Worm (Caenorhabditis elegans) whole organism, L4 larva: ENCODE data around the gene F59A6.4.

ENCODE experiments used
- D1046.2 ChIP-seq: fragments of 200-800 bp; sonication (Bioruptor generic); IDR thresholded peaks from 2 replicates; pipeline ENCODE4 v1.3.6; 2022; ENCODE audit warnings: missing genetic modification characterization, missing compliant biosample characterization
- F10B5.3 ChIP-seq: sonication (generic microtip); optimal IDR thresholded peaks from 2 replicates; lab custom pipeline; 2016; ENCODE audit warnings: mild to moderate bottlenecking, missing genetic modification characterization, missing compliant biosample characterization
- F26F4.8 ChIP-seq: fragments of 200-800 bp; sonication (Bioruptor generic); conservative IDR thresholded peaks from 2 replicates; pipeline ENCODE4 v1.3.6; 2022; ENCODE audit warnings: missing genetic modification characterization, missing compliant biosample characterization
- F37D6.2 ChIP-seq: sonication (generic microtip); optimal IDR thresholded peaks from 2 replicates; lab custom pipeline; 2016; ENCODE audit warnings: mild to moderate bottlenecking, missing genetic modification characterization, missing compliant biosample characterization
- F44E2.7 ChIP-seq: fragments of 200-800 bp; sonication (Bioruptor generic); IDR thresholded peaks from 2 replicates; pipeline ENCODE4 v2.1.2; 2022; ENCODE audit warnings: missing genetic modification characterization, missing compliant biosample characterization
- T20F7.1 ChIP-seq: fragments of 200-800 bp; sonication (Bioruptor generic); optimal IDR thresholded peaks from 2 replicates; lab custom pipeline; 2018; ENCODE audit warnings: mild to moderate bottlenecking, missing genetic modification characterization, missing compliant biosample characterization
- Y48G9A.11 ChIP-seq: fragments of 200-800 bp; sonication (Bioruptor generic); IDR thresholded peaks from 2 replicates; pipeline ENCODE4 v1.3.6; 2022; ENCODE audit warnings: missing genetic modification reagents, missing genetic modification characterization, missing compliant biosample characterization
- Y5F2A.4 ChIP-seq: fragments of 200-800 bp; sonication (Bioruptor generic); optimal IDR thresholded peaks from 2 replicates; lab custom pipeline; 2018; ENCODE audit warnings: mild to moderate bottlenecking, missing genetic modification characterization, missing compliant biosample characterization
- ZK337.2 ChIP-seq: fragments of 200-800 bp; sonication (Bioruptor generic); IDR thresholded peaks from 2 replicates; pipeline ENCODE4 v1.3.6; 2022; ENCODE audit warnings: missing genetic modification reagents, missing genetic modification characterization, missing compliant biosample characterization
- ama-1 ChIP-seq: fragments of 150-350 bp; optimal IDR thresholded peaks from 2 replicates; lab custom pipeline; 2014; ENCODE audit warnings: inconsistent platforms, mixed read lengths
- attf-4 ChIP-seq: sonication (generic microtip); optimal IDR thresholded peaks from 3 replicates; lab custom pipeline; 2017; ENCODE audit warnings: missing biosample characterization, missing genetic modification characterization
- ceh-32 ChIP-seq: sonication (generic microtip); optimal IDR thresholded peaks from 2 replicates; lab custom pipeline; 2016; ENCODE audit warnings: mild to moderate bottlenecking, missing genetic modification characterization, missing compliant biosample characterization; ENCODE audit not compliant: poor library complexity
- ceh-44 ChIP-seq: fragments of 200-800 bp; sonication (Bioruptor generic); IDR thresholded peaks from 2 replicates; pipeline ENCODE4 v1.3.6; 2022; ENCODE audit warnings: missing genetic modification reagents, missing genetic modification characterization, missing compliant biosample characterization
- ceh-62 ChIP-seq: sonication (generic microtip); optimal IDR thresholded peaks from 2 replicates; lab custom pipeline; 2017; ENCODE audit warnings: missing biosample characterization, missing genetic modification characterization
- ceh-82 ChIP-seq: sonication (generic microtip); optimal IDR thresholded peaks from 2 replicates; lab custom pipeline; 2017; ENCODE audit warnings: missing biosample characterization, missing genetic modification characterization
- cey-2 ChIP-seq: sonication (generic microtip); optimal IDR thresholded peaks from 3 replicates; lab custom pipeline; 2017; ENCODE audit warnings: missing genetic modification characterization, mild to moderate bottlenecking, missing compliant biosample characterization, antibody characterized with exemption, borderline replicate concordance; ENCODE audit not compliant: insufficient read depth
- daf-12 ChIP-seq: fragments of 150-350 bp; optimal IDR thresholded peaks from 2 replicates; lab custom pipeline; 2014; ENCODE audit warnings: missing biosample characterization, missing genetic modification reagents, missing genetic modification characterization
- daf-8 ChIP-seq: fragments of 200-800 bp; sonication (Bioruptor generic); IDR thresholded peaks from 2 replicates; pipeline ENCODE4 v1.3.6; 2022; ENCODE audit warnings: missing genetic modification characterization, missing compliant biosample characterization
- dmd-6 ChIP-seq: fragments of 200-800 bp; sonication (Bioruptor generic); IDR thresholded peaks from 2 replicates; pipeline ENCODE4 v1.3.6; 2022; ENCODE audit warnings: missing genetic modification reagents, missing genetic modification characterization, missing compliant biosample characterization
- dmd-9 ChIP-seq: fragments of 200-800 bp; sonication (Bioruptor generic); IDR thresholded peaks from 2 replicates; pipeline ENCODE4 v1.3.6; 2022; ENCODE audit warnings: missing genetic modification reagents, missing genetic modification characterization, missing compliant biosample characterization
- dpl-1 ChIP-seq: fragments of 150-350 bp; optimal IDR thresholded peaks from 2 replicates; lab custom pipeline; 2014; ENCODE audit warnings: missing biosample characterization, missing genetic modification reagents, missing genetic modification characterization
- egl-43 ChIP-seq: fragments of 200-800 bp; sonication (Bioruptor generic); IDR thresholded peaks from 2 replicates; pipeline ENCODE4 v1.3.6; 2022; ENCODE audit warnings: missing genetic modification reagents, missing genetic modification characterization, missing compliant biosample characterization
- gei-8 ChIP-seq: fragments of 200-800 bp; sonication (Bioruptor generic); optimal IDR thresholded peaks from 2 replicates; lab custom pipeline; 2018; ENCODE audit warnings: mild to moderate bottlenecking, missing genetic modification characterization, missing compliant biosample characterization
- hif-1 ChIP-seq, 2 experiments: sonication (generic microtip); optimal IDR thresholded peaks; 2 replicates each; lab custom pipeline; 2016 to 2017; ENCODE audit warnings: missing compliant biosample characterization in 2 of 2, missing genetic modification characterization in 2 of 2, missing genetic modification reagents in 2 of 2, missing genotype in 2 of 2, mild to moderate bottlenecking in 1 of 2
- lim-7 ChIP-seq: fragments of 200-800 bp; sonication (Bioruptor generic); IDR thresholded peaks from 2 replicates; pipeline ENCODE4 v1.3.6; 2022; ENCODE audit warnings: missing genetic modification characterization, missing compliant biosample characterization
- lin-1 ChIP-seq: fragments of 200-800 bp; sonication (Bioruptor generic); IDR thresholded peaks from 2 replicates; pipeline ENCODE4 v1.3.6; 2022; ENCODE audit warnings: missing genetic modification reagents, missing genetic modification characterization, missing compliant biosample characterization
- lin-13 ChIP-seq: fragments of 150-350 bp; optimal IDR thresholded peaks from 2 replicates; lab custom pipeline; 2014; ENCODE audit warnings: missing biosample characterization, missing genetic modification reagents, missing genetic modification characterization
- lin-38 ChIP-seq: fragments of 200-800 bp; sonication (Bioruptor generic); IDR thresholded peaks from 2 replicates; pipeline ENCODE4 v1.3.6; 2022; ENCODE audit warnings: missing genetic modification reagents, missing genetic modification characterization, missing compliant biosample characterization
- lin-39 ChIP-seq: fragments of 150-350 bp; optimal IDR thresholded peaks from 2 replicates; lab custom pipeline; 2014; ENCODE audit warnings: missing biosample characterization, missing genetic modification reagents, missing genetic modification characterization
- madf-5 ChIP-seq, 2 experiments: fragments of 200-800 bp; sonication (Bioruptor generic); IDR thresholded peaks; 2 replicates each; pipeline ENCODE4 v1.3.6; 2022; ENCODE audit warnings: missing compliant biosample characterization in 2 of 2, missing genetic modification characterization in 2 of 2
- madf-9 ChIP-seq: fragments of 200-800 bp; sonication (Bioruptor generic); conservative IDR thresholded peaks from 2 replicates; pipeline ENCODE4 v1.3.6; 2022; ENCODE audit warnings: missing genetic modification reagents, missing genetic modification characterization, missing compliant biosample characterization
- mdt-29 ChIP-seq: fragments of 200-800 bp; sonication (Bioruptor generic); IDR thresholded peaks from 2 replicates; pipeline ENCODE4 v1.3.6; 2022; ENCODE audit warnings: missing genetic modification reagents, missing genetic modification characterization, missing compliant biosample characterization
- mep-1 ChIP-seq: fragments of 150-350 bp; sonication (generic microtip); optimal IDR thresholded peaks from 3 replicates; lab custom pipeline; 2014; ENCODE audit warnings: missing biosample characterization, missing genetic modification characterization
- mxl-3 ChIP-seq: fragments of 200-800 bp; sonication (Bioruptor generic); optimal IDR thresholded peaks from 2 replicates; lab custom pipeline; 2018; ENCODE audit warnings: mild to moderate bottlenecking, missing genetic modification characterization, missing compliant biosample characterization
- nhr-11 ChIP-seq: fragments of 150-350 bp; optimal IDR thresholded peaks from 2 replicates; lab custom pipeline; 2014; ENCODE audit warnings: missing biosample characterization, missing genetic modification characterization
- nhr-111 ChIP-seq: fragments of 200-800 bp; sonication (Bioruptor generic); optimal IDR thresholded peaks from 2 replicates; lab custom pipeline; 2018; ENCODE audit warnings: mild to moderate bottlenecking, missing genetic modification characterization, missing compliant biosample characterization
- nhr-76 ChIP-seq: fragments of 150-350 bp; optimal IDR thresholded peaks from 2 replicates; lab custom pipeline; 2014; ENCODE audit warnings: missing biosample characterization, missing genetic modification characterization
- nhr-77 ChIP-seq: fragments of 150-350 bp; optimal IDR thresholded peaks from 2 replicates; lab custom pipeline; 2014; ENCODE audit warnings: missing biosample characterization, missing genetic modification characterization
- pha-4 ChIP-seq, 2 experiments: fragments of 150-350 bp in 1 of 2; fragments of 200-800 bp in 1 of 2; sonication (Bioruptor generic) in 1 of 2; IDR thresholded peaks in 1 of 2; optimal IDR thresholded peaks in 1 of 2; 2 replicates each; pipeline versions ENCODE4 v1.3.6 to Lab custom; 2014 to 2022; ENCODE audit warnings: missing genetic modification characterization in 2 of 2, missing genetic modification reagents in 2 of 2, missing biosample characterization in 1 of 2, missing compliant biosample characterization in 1 of 2
- php-3 ChIP-seq: fragments of 200-800 bp; sonication (Bioruptor generic); IDR thresholded peaks from 2 replicates; pipeline ENCODE4 v1.3.6; 2022; ENCODE audit warnings: missing genetic modification reagents, missing genetic modification characterization, missing compliant biosample characterization
- pqm-1 ChIP-seq: sonication (generic microtip); optimal IDR thresholded peaks from 2 replicates; lab custom pipeline; 2017; ENCODE audit warnings: missing biosample characterization, missing genetic modification characterization
- rbr-2 ChIP-seq: sonication (generic microtip); optimal IDR thresholded peaks from 2 replicates; lab custom pipeline; 2016; ENCODE audit warnings: missing genotype, missing genetic modification characterization, missing compliant biosample characterization
- saeg-2 ChIP-seq: fragments of 200-800 bp; sonication (Bioruptor generic); IDR thresholded peaks from 2 replicates; pipeline ENCODE4 v1.3.6; 2022; ENCODE audit warnings: missing genetic modification reagents, missing genetic modification characterization, missing compliant biosample characterization
- set-16 ChIP-seq: fragments of 200-800 bp; sonication (Bioruptor generic); IDR thresholded peaks from 2 replicates; pipeline ENCODE4 v1.3.6; 2022; ENCODE audit warnings: missing genetic modification reagents, missing genetic modification characterization, missing compliant biosample characterization
- skn-1 ChIP-seq: fragments of 150-350 bp; optimal IDR thresholded peaks from 2 replicates; lab custom pipeline; 2014; ENCODE audit warnings: missing biosample characterization, missing genetic modification characterization
- tag-97 ChIP-seq: fragments of 200-800 bp; sonication (Bioruptor generic); IDR thresholded peaks from 2 replicates; pipeline ENCODE4 v1.3.6; 2022; ENCODE audit warnings: missing genetic modification characterization, missing compliant biosample characterization
- unc-62 ChIP-seq, 3 experiments: fragments of 150-350 bp in 1 of 3; sonication (generic microtip); optimal IDR thresholded peaks in 2 of 3; peaks in 1 of 3; 1 replicate in 1 of 3; 2 replicates in 2 of 3; lab custom pipeline; 2014 to 2017; ENCODE audit warnings: missing biosample characterization in 3 of 3, missing genetic modification characterization in 3 of 3, missing genetic modification reagents in 3 of 3, missing genotype in 1 of 3
- zfp-2 ChIP-seq: sonication (generic microtip); optimal IDR thresholded peaks from 2 replicates; lab custom pipeline; 2016; ENCODE audit warnings: mild to moderate bottlenecking, missing genetic modification characterization, missing compliant biosample characterization
- zfp-3 ChIP-seq: fragments of 200-800 bp; sonication (Bioruptor generic); conservative IDR thresholded peaks from 2 replicates; pipeline ENCODE4 v1.3.6; 2022; ENCODE audit warnings: missing genetic modification reagents, missing genetic modification characterization, missing compliant biosample characterization
- ztf-11 ChIP-seq: fragments of 150-350 bp; optimal IDR thresholded peaks from 2 replicates; lab custom pipeline; 2014; ENCODE audit warnings: missing biosample characterization, missing genetic modification characterization

F59A6.4 gene

ce11 chrII:5032669-5033068 is 27.8 kb downstream of the F59A6.4 start (continued):
- TF ChIP-seq ceh-44 (peak; percentile 59; the same call in 1 of the 2 replicates), lin-38 (GFP tag; lab: Robert Waterston, UW) (peak; percentile 84), pqm-1 (tag; lab: Kevin White, UChicago) (no peak), madf-9 (GFP tag; lab: Robert Waterston, UW) (peak; percentile 74), cey-2 (tag; lab: Kevin White, UChicago) (no peak), F37D6.2 (tag; lab: Kevin White, UChicago) (no peak), set-16 (GFP tag; lab: Robert Waterston, UW) (peak; percentile 48; the same call in 1 of the 2 replicates), ceh-82 (tag; lab: Kevin White, UChicago) (no peak), lim-7 (peak; percentile 94), ceh-62 (no peak), pha-4 (GFP tag; IDR thresholded peaks at IDR 0.05; lab: Robert Waterston, UW) (peak; percentile 93), pha-4 (tag; optimal IDR thresholded peaks at IDR 0.05; lab: Kevin White, UChicago) (no peak), rbr-2 (tag; lab: Kevin White, UChicago) (peak; percentile 46), ztf-11 (tag; lab: Kevin White, UChicago) (no peak), hif-1 (tag; optimal IDR thresholded peaks at IDR 0.05; lab: Kevin White, UChicago) (peak; percentile 17 to 59), gei-8 (GFP tag; lab: Kevin White, UChicago) (peak; percentile 68), egl-43 (GFP tag; lab: Robert Waterston, UW) (peak; percentile 94), mdt-29 (GFP tag; lab: Robert Waterston, UW) (no peak), nhr-11 (tag; lab: Kevin White, UChicago) (peak; percentile 48), zfp-2 (tag; lab: Kevin White, UChicago) (peak; percentile 19), ceh-32 (tag; lab: Kevin White, UChicago) (no peak), dmd-6 (GFP tag; lab: Robert Waterston, UW) (peak; percentile 68), D1046.2 (peak; percentile 78), daf-12 (no peak), dmd-9 (GFP tag; lab: Robert Waterston, UW) (peak; percentile 78), unc-62 (GFP tag; optimal IDR thresholded peaks at IDR 0.05 in 1 of 2; lab: Kevin White, UChicago) (peak in 1 of 2 experiments; percentile 80), unc-62 (tag; optimal IDR thresholded peaks at IDR 0.05; lab: Kevin White, UChicago) (no peak), lin-39 (tag; lab: Kevin White, UChicago) (no peak), saeg-2 (GFP tag; lab: Robert Waterston, UW) (0 out of 2 replicates have a peak, but pooled peaks have one; percentile 48), lin-1 (GFP tag; lab: Robert Waterston, UW) (peak; percentile 70; the same call in 1 of the 2 replicates), F44E2.7 (GFP tag; lab: Robert Waterston, UW) (0 out of 2 replicates have a peak, but pooled peaks have one; percentile 50), ama-1 (lab: Kevin White, UChicago) (no peak), ZK337.2 (GFP tag; lab: Robert Waterston, UW) (no peak), php-3 (GFP tag; lab: Robert Waterston, UW) (0 out of 2 replicates have a peak, but pooled peaks have one; percentile 44), nhr-76 (tag; lab: Kevin White, UChicago) (no peak), Y48G9A.11 (GFP tag; lab: Robert Waterston, UW) (peak; percentile 76), Y5F2A.4 (GFP tag; lab: Kevin White, UChicago) (peak; percentile 80), daf-8 (GFP tag; lab: Robert Waterston, UW) (0 out of 2 replicates have a peak, but pooled peaks have one; percentile 21), nhr-111 (GFP tag; lab: Kevin White, UChicago) (peak; percentile 42), T20F7.1 (GFP tag; lab: Kevin White, UChicago) (peak; percentile 16), attf-4 (tag; lab: Kevin White, UChicago) (no peak), F10B5.3 (tag; lab: Kevin White, UChicago) (peak; percentile 25), mep-1 (tag; lab: Kevin White, UChicago) (peak; percentile 64), F26F4.8 (GFP tag; lab: Robert Waterston, UW) (peak; percentile 72; the same call in 1 of the 2 replicates), dpl-1 (GFP tag; lab: Kevin White, UChicago) (peak; percentile 45), tag-97 (GFP tag; lab: Robert Waterston, UW) (no peak), lin-13 (GFP tag; lab: Kevin White, UChicago) (peak; percentile 60), skn-1 (tag; lab: Kevin White, UChicago) (no peak), madf-5 (GFP tag; IDR thresholded peaks at IDR 0.05; lab: Robert Waterston, UW) (peak in 1 of 2 experiments; percentile 52; a peak in 1 of 4 replicates), nhr-77 (tag; lab: Kevin White, UChicago) (peak; percentile 71), zfp-3 (peak; percentile 79; the same call in 1 of the 2 replicates), mxl-3 (GFP tag; lab: Kevin White, UChicago) (peak; percentile 59)
